Worm (Caenorhabditis elegans) whole organism, L1 larva: ENCODE data around the gene F36A4.5.

ENCODE experiments used
- C16A3.4 ChIP-seq: fragments of 150-350 bp; optimal IDR thresholded peaks from 2 replicates; lab custom pipeline; 2014; ENCODE audit warnings: missing biosample characterization, missing genetic modification characterization
- C34B4.2 ChIP-seq: sonication (generic microtip); optimal IDR thresholded peaks from 2 replicates; lab custom pipeline; 2017; ENCODE audit warnings: mild to moderate bottlenecking, missing genetic modification characterization, missing compliant biosample characterization
- F16B12.6 ChIP-seq: fragments of 150-350 bp; optimal IDR thresholded peaks from 2 replicates; lab custom pipeline; 2014; ENCODE audit warnings: missing biosample characterization, missing genetic modification characterization
- blmp-1 ChIP-seq: fragments of 150-350 bp; optimal IDR thresholded peaks from 2 replicates; lab custom pipeline; 2014; ENCODE audit warnings: missing biosample characterization, missing genetic modification characterization
- ceh-8 ChIP-seq: fragments of 200-800 bp; sonication (Bioruptor generic); optimal IDR thresholded peaks from 2 replicates; lab custom pipeline; 2018; ENCODE audit warnings: mild to moderate bottlenecking, missing genetic modification characterization, moderate library complexity, missing compliant biosample characterization
- ceh-82 ChIP-seq, 3 experiments: fragments of 150-350 bp in 1 of 3; sonication (generic microtip) in 2 of 3; optimal IDR thresholded peaks; 2 replicates each; lab custom pipeline; 2014 to 2017; ENCODE audit warnings: missing biosample characterization in 3 of 3, missing genetic modification characterization in 3 of 3
- ces-1 ChIP-seq: fragments of 150-350 bp; optimal IDR thresholded peaks from 2 replicates; lab custom pipeline; 2014; ENCODE audit warnings: missing biosample characterization, missing genetic modification reagents, missing genetic modification characterization
- dsc-1 ChIP-seq: sonication (generic microtip); optimal IDR thresholded peaks from 2 replicates; lab custom pipeline; 2016; ENCODE audit warnings: mild to moderate bottlenecking, missing genetic modification characterization, missing compliant biosample characterization
- efl-1 ChIP-seq, 4 experiments: fragments of 150-350 bp; optimal IDR thresholded peaks in 3 of 4; peaks in 1 of 4; 1 replicate in 1 of 4; 2 replicates in 3 of 4; lab custom pipeline; 2014; ENCODE audit warnings: missing biosample characterization in 2 of 4, missing genetic modification characterization in 2 of 4, missing genetic modification reagents in 2 of 4
- egl-13 ChIP-seq: sonication (generic microtip); optimal IDR thresholded peaks from 2 replicates; lab custom pipeline; 2016; ENCODE audit warnings: missing genotype, missing genetic modification reagents, missing genetic modification characterization, missing compliant biosample characterization
- elt-2 ChIP-seq: sonication (generic microtip); optimal IDR thresholded peaks from 2 replicates; lab custom pipeline; 2016; ENCODE audit warnings: missing genetic modification characterization, mild to moderate bottlenecking, inconsistent platforms, missing compliant biosample characterization, missing genetic modification reagents
- elt-3 ChIP-seq, 6 experiments: fragments of 150-350 bp in 1 of 6; sonication (generic microtip); optimal IDR thresholded peaks; 2 replicates each; lab custom pipeline; 2017 to 2018; ENCODE audit warnings: missing biosample characterization in 6 of 6, missing genetic modification characterization in 6 of 6, inconsistent platforms in 1 of 6
- fkh-8 ChIP-seq: sonication (generic microtip); optimal IDR thresholded peaks from 2 replicates; lab custom pipeline; 2016; ENCODE audit warnings: mild to moderate bottlenecking, missing genetic modification characterization, missing compliant biosample characterization
- grh-1 ChIP-seq: fragments of 200-800 bp; sonication (Bioruptor generic); IDR thresholded peaks from 2 replicates; pipeline ENCODE4 v1.3.6; 2022; ENCODE audit warnings: missing genetic modification reagents, missing genetic modification characterization, missing compliant biosample characterization
- hlh-4 ChIP-seq: sonication (generic microtip); optimal IDR thresholded peaks from 2 replicates; lab custom pipeline; 2016; ENCODE audit warnings: mild to moderate bottlenecking, missing genetic modification characterization, missing compliant biosample characterization
- hpl-2 ChIP-seq: fragments of 150-350 bp; optimal IDR thresholded peaks from 2 replicates; lab custom pipeline; 2014; ENCODE audit warnings: missing biosample characterization, missing genetic modification reagents, missing genetic modification characterization
- irx-1 ChIP-seq: sonication (generic microtip); optimal IDR thresholded peaks from 2 replicates; lab custom pipeline; 2016; ENCODE audit warnings: missing genetic modification characterization, missing compliant biosample characterization
- isw-1 ChIP-seq: fragments of 200-800 bp; sonication (Bioruptor generic); IDR thresholded peaks from 2 replicates; pipeline ENCODE4 v1.3.6; 2022; ENCODE audit warnings: missing genetic modification characterization, missing compliant biosample characterization
- lin-14 ChIP-seq: fragments of 200-800 bp; sonication (Bioruptor generic); optimal IDR thresholded peaks from 2 replicates; lab custom pipeline; 2018; ENCODE audit warnings: mild to moderate bottlenecking, missing genetic modification characterization, moderate library complexity, missing compliant biosample characterization
- lin-35 ChIP-seq, 2 experiments: fragments of 150-350 bp; optimal IDR thresholded peaks; 2 replicates each; lab custom pipeline; 2014; ENCODE audit warnings: missing biosample characterization in 2 of 2, missing genetic modification characterization in 2 of 2, missing genetic modification reagents in 2 of 2
- mdl-1 ChIP-seq, 2 experiments: fragments of 150-350 bp; optimal IDR thresholded peaks; 2 replicates each; lab custom pipeline; 2014 to 2017; ENCODE audit warnings: missing biosample characterization in 2 of 2, missing genetic modification characterization in 2 of 2, inconsistent platforms in 1 of 2
- mep-1 ChIP-seq: fragments of 150-350 bp; optimal IDR thresholded peaks from 2 replicates; lab custom pipeline; 2014; ENCODE audit warnings: missing biosample characterization, missing genetic modification characterization
- nhr-11 ChIP-seq: fragments of 150-350 bp; optimal IDR thresholded peaks from 2 replicates; lab custom pipeline; 2014; ENCODE audit warnings: missing biosample characterization, missing genetic modification characterization
- nhr-19 ChIP-seq: fragments of 200-800 bp; sonication (Bioruptor generic); conservative IDR thresholded peaks from 2 replicates; pipeline ENCODE4 v1.3.6; 2022; ENCODE audit warnings: missing genetic modification characterization, missing compliant biosample characterization
- nhr-20 ChIP-seq: sonication (generic microtip); optimal IDR thresholded peaks from 2 replicates; lab custom pipeline; 2016; ENCODE audit warnings: mild to moderate bottlenecking, missing genetic modification characterization, missing compliant biosample characterization
- nhr-237 ChIP-seq: fragments of 150-350 bp; optimal IDR thresholded peaks from 2 replicates; lab custom pipeline; 2014; ENCODE audit warnings: missing biosample characterization, missing genetic modification characterization
- nhr-28 ChIP-seq: fragments of 150-350 bp; optimal IDR thresholded peaks from 2 replicates; lab custom pipeline; 2014; ENCODE audit warnings: missing biosample characterization, missing genetic modification characterization
- nhr-47 ChIP-seq: sonication (generic microtip); optimal IDR thresholded peaks from 2 replicates; lab custom pipeline; 2016; ENCODE audit warnings: mild to moderate bottlenecking, missing genetic modification characterization, moderate library complexity, missing compliant biosample characterization
- nhr-71 ChIP-seq: sonication (generic microtip); optimal IDR thresholded peaks from 2 replicates; lab custom pipeline; 2016; ENCODE audit warnings: mild to moderate bottlenecking, missing genetic modification characterization, moderate library complexity, missing compliant biosample characterization
- nhr-76 ChIP-seq: sonication (generic microtip); optimal IDR thresholded peaks from 2 replicates; lab custom pipeline; 2017; ENCODE audit warnings: missing biosample characterization, missing genetic modification characterization
- nhr-84 ChIP-seq: sonication (generic microtip); optimal IDR thresholded peaks from 2 replicates; lab custom pipeline; 2017; ENCODE audit warnings: missing biosample characterization, missing genetic modification characterization
- nhr-85 ChIP-seq: sonication (generic microtip); peaks from one replicate; lab custom pipeline; 2016; ENCODE audit warnings: missing genetic modification characterization, inconsistent platforms, missing compliant biosample characterization
- nhr-90 ChIP-seq: sonication (generic microtip); optimal IDR thresholded peaks from 2 replicates; lab custom pipeline; 2016; ENCODE audit warnings: mild to moderate bottlenecking, missing genetic modification characterization, missing compliant biosample characterization; ENCODE audit not compliant: poor library complexity
- rnt-1 ChIP-seq: sonication (generic microtip); optimal IDR thresholded peaks from 2 replicates; lab custom pipeline; 2016; ENCODE audit warnings: mild to moderate bottlenecking, missing genetic modification characterization, moderate library complexity, missing compliant biosample characterization
- snpc-4 ChIP-seq: fragments of 150-350 bp; optimal IDR thresholded peaks from 2 replicates; lab custom pipeline; 2014; ENCODE audit warnings: missing biosample characterization, missing genetic modification characterization
- snu-23 ChIP-seq: sonication (generic microtip); optimal IDR thresholded peaks from 2 replicates; lab custom pipeline; 2016; ENCODE audit warnings: missing genetic modification characterization, missing compliant biosample characterization
- sup-37 ChIP-seq: fragments of 200-800 bp; sonication (Bioruptor generic); optimal IDR thresholded peaks from 2 replicates; lab custom pipeline; 2018; ENCODE audit warnings: mild to moderate bottlenecking, missing genetic modification characterization, missing compliant biosample characterization
- swsn-7 ChIP-seq: sonication (generic microtip); optimal IDR thresholded peaks from 2 replicates; lab custom pipeline; 2016; ENCODE audit warnings: missing genetic modification characterization, missing compliant biosample characterization
- tbx-2 ChIP-seq: sonication (generic microtip); optimal IDR thresholded peaks from 2 replicates; lab custom pipeline; 2016; ENCODE audit warnings: missing genetic modification characterization, missing compliant biosample characterization
- tlp-1 ChIP-seq: fragments of 150-350 bp; optimal IDR thresholded peaks from 2 replicates; lab custom pipeline; 2014; ENCODE audit warnings: missing biosample characterization, missing genetic modification characterization
- unc-62 ChIP-seq: fragments of 150-350 bp; optimal IDR thresholded peaks from 2 replicates; lab custom pipeline; 2014; ENCODE audit warnings: missing biosample characterization, missing genetic modification reagents, missing genetic modification characterization
- unc-86 ChIP-seq: sonication (generic microtip); optimal IDR thresholded peaks from 2 replicates; lab custom pipeline; 2016; ENCODE audit warnings: missing genetic modification characterization, missing compliant biosample characterization
- vab-15 ChIP-seq: sonication (generic microtip); optimal IDR thresholded peaks from 2 replicates; lab custom pipeline; 2017; ENCODE audit warnings: missing genotype, mild to moderate bottlenecking, missing genetic modification characterization, missing compliant biosample characterization
- xbp-1 ChIP-seq: sonication (generic microtip); optimal IDR thresholded peaks from 2 replicates; lab custom pipeline; 2016; ENCODE audit warnings: missing genetic modification characterization, missing compliant biosample characterization
- zip-4 ChIP-seq: fragments of 200-800 bp; sonication (Bioruptor generic); optimal IDR thresholded peaks from 2 replicates; lab custom pipeline; 2018; ENCODE audit warnings: mild to moderate bottlenecking, missing genetic modification characterization, moderate library complexity, missing compliant biosample characterization

F36A4.5 gene

ce11 chrIV:4243830-4244406, 21.4 kb upstream of the F36A4.5 start:
- TF ChIP-seq C34B4.2 (tag; lab: Kevin White, UChicago) (no peak), nhr-28 (tag; lab: Kevin White, UChicago) (no peak), hpl-2 (GFP tag; lab: Kevin White, UChicago) (no peak), efl-1 (optimal IDR thresholded peaks at IDR 0.05; lab: Kevin White, UChicago) (no peak), efl-1 (GFP tag; optimal IDR thresholded peaks at IDR 0.05 in 1 of 2; lab: Kevin White, UChicago) (peak in 1 of 2 experiments; percentile 78), isw-1 (GFP tag; lab: Robert Waterston, UW) (no peak), ceh-8 (peak; percentile 70), unc-86 (tag; lab: Kevin White, UChicago) (no peak), xbp-1 (tag; lab: Kevin White, UChicago) (no peak), ces-1 (GFP tag; lab: Kevin White, UChicago) (no peak), dsc-1 (no peak), egl-13 (tag; lab: Kevin White, UChicago) (no peak), zip-4 (GFP tag; lab: Kevin White, UChicago) (no peak), unc-62 (GFP tag; lab: Kevin White, UChicago) (no peak), nhr-20 (tag; lab: Kevin White, UChicago) (no peak), nhr-71 (tag; lab: Kevin White, UChicago) (no peak), hlh-4 (tag; lab: Kevin White, UChicago) (no peak)

ce11 chrIV:4244510-4244909, 20.8 kb upstream of the F36A4.5 start, which contains the start of gene col-34:
Gene col-34, minus strand, starts transcription at chrIV:4244610.
- TF ChIP-seq nhr-11 (no peak), elt-3 (tag; optimal IDR thresholded peaks at IDR 0.05; lab: Kevin White, UChicago) (no peak), xbp-1 (tag; lab: Kevin White, UChicago) (no peak), mep-1 (no peak), nhr-84 (tag; lab: Kevin White, UChicago) (no peak), nhr-237 (tag; lab: Kevin White, UChicago) (no peak), blmp-1 (tag; lab: Kevin White, UChicago) (peak; percentile 15), irx-1 (tag; lab: Kevin White, UChicago) (no peak)

ce11 chrIV:4246493-4246892, 18.8 kb upstream of the F36A4.5 start, which contains the start of gene ttr-20:
Gene ttr-20, plus strand, starts transcription at chrIV:4246793.
- TF ChIP-seq egl-13 (tag; lab: Kevin White, UChicago) (no peak), nhr-85 (tag; lab: Kevin White, UChicago) (peak; percentile 7)

DNA sequence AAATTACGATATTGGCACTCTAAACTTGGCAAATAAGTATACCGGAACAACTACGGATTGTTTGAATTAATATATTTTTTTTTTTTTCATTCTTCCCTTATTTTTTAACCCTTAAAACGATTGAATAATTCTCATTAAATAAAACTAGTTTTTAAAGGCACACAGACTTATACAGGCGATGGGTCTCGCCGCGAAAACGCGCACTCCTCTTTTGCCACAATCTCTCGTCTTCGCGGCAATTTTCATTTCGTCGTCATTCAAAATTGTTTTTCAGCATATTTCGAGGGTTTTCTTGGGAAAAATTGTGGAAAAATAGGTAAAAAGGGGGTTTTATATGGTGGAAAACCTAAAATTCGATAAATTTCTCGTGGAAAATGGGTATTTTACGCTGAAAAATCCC, 18.0 kb upstream of the F36A4.5 start:
- TF ChIP-seq lin-14 (GFP tag; lab: Kevin White, UChicago) (peak; percentile 35), lin-35 (GFP tag; optimal IDR thresholded peaks at IDR 0.05; lab: Kevin White, UChicago) (peak; percentile 76 to 85), ceh-82 (tag; optimal IDR thresholded peaks at IDR 0.05; lab: Kevin White, UChicago) (peak; percentile 36 to 54 (median 52)), F16B12.6 (tag; lab: Kevin White, UChicago) (peak; percentile 33), nhr-76 (tag; lab: Kevin White, UChicago) (no peak), sup-37 (GFP tag; lab: Kevin White, UChicago) (no peak), elt-2 (tag; lab: Kevin White, UChicago) (no peak), vab-15 (tag; lab: Kevin White, UChicago) (no peak), mdl-1 (tag; optimal IDR thresholded peaks at IDR 0.05; lab: Kevin White, UChicago) (peak in 1 of 2 experiments; percentile 19), nhr-47 (tag; lab: Kevin White, UChicago) (peak; percentile 70), rnt-1 (tag; lab: Kevin White, UChicago) (peak; percentile 59), snu-23 (GFP tag; lab: Kevin White, UChicago) (peak; percentile 78), irx-1 (tag; lab: Kevin White, UChicago) (peak; percentile 36), tbx-2 (tag; lab: Kevin White, UChicago) (peak; percentile 59), nhr-28 (tag; lab: Kevin White, UChicago) (no peak), grh-1 (GFP tag; lab: Robert Waterston, UW) (peak; percentile 86), elt-3 (tag; optimal IDR thresholded peaks at IDR 0.05; lab: Kevin White, UChicago) (peak in 2 of 6 experiments; percentile 1 to 39), snpc-4 (tag; lab: Kevin White, UChicago) (peak; percentile 40), nhr-90 (tag; lab: Kevin White, UChicago) (peak; percentile 42), C16A3.4 (tag; lab: Kevin White, UChicago) (peak; percentile 25), nhr-71 (tag; lab: Kevin White, UChicago) (peak; percentile 80), dsc-1 (peak; percentile 66), xbp-1 (tag; lab: Kevin White, UChicago) (peak; percentile 53), swsn-7 (tag; lab: Kevin White, UChicago) (peak; percentile 67), tlp-1 (tag; lab: Kevin White, UChicago) (no peak), nhr-19 (GFP tag; lab: Robert Waterston, UW) (peak; percentile 64), fkh-8 (tag; lab: Kevin White, UChicago) (peak; percentile 39)
